Worm (Caenorhabditis elegans): ENCODE results near the gene sel-5.

The sel-5 gene

DNA sequence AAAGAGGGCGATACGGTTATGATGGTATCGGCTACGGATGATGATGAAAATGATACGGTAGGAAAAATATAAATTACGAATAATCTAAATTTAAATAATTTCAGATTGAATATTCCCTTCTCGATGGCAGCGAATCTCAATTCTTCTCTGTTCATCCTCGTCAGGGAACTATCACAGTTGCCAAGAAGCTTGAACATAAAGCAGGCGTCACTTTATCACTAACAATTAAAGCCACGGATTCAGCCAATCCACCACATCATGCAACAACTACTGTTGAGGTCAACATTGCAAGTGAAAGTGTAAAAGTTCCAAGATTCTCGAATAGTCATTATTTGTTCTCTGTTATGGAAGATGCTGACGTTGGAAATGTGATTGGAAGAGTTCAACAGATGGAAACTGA lies 47.3 kb downstream of the sel-5 start:
- no peak for TF ChIP-seq unc-86 (tag; optimal IDR thresholded peaks at IDR 0.05)
- TF ChIP-seq unc-62 (GFP tag; optimal IDR thresholded peaks at IDR 0.05) = no peak
- no peak for TF ChIP-seq nhr-84 (tag; optimal IDR thresholded peaks at IDR 0.05)
- no peak for TF ChIP-seq hlh-4 (tag; optimal IDR thresholded peaks at IDR 0.05)
- TF ChIP-seq nhr-12 (tag; optimal IDR thresholded peaks at IDR 0.05) = no peak
- TF ChIP-seq fkh-10 (GFP tag; optimal IDR thresholded peaks at IDR 0.05) = no peak
- TF ChIP-seq nhr-47 (tag; optimal IDR thresholded peaks at IDR 0.05) = no peak
- TF ChIP-seq fkh-8 (tag; optimal IDR thresholded peaks at IDR 0.05) = no peak
- TF ChIP-seq C34B4.2 (tag; optimal IDR thresholded peaks at IDR 0.05) = no peak
- no peak for TF ChIP-seq ces-1 (GFP tag; optimal IDR thresholded peaks at IDR 0.05)
- TF ChIP-seq efl-1 (optimal IDR thresholded peaks at IDR 0.05) = no peak
- peak in 1 of 2 experiments; percentile 34 for TF ChIP-seq efl-1 (GFP tag; optimal IDR thresholded peaks at IDR 0.05 in 1 of 2)
- TF ChIP-seq ama-1 (optimal IDR thresholded peaks at IDR 0.05) = no peak
- peak; percentile 46 for TF ChIP-seq nhr-85 (tag)
- TF ChIP-seq unc-30 (tag; optimal IDR thresholded peaks at IDR 0.05) = no peak
- no peak for TF ChIP-seq irx-1 (tag; optimal IDR thresholded peaks at IDR 0.05)
- no peak for TF ChIP-seq lsy-2 (tag; optimal IDR thresholded peaks at IDR 0.05)

DNA sequence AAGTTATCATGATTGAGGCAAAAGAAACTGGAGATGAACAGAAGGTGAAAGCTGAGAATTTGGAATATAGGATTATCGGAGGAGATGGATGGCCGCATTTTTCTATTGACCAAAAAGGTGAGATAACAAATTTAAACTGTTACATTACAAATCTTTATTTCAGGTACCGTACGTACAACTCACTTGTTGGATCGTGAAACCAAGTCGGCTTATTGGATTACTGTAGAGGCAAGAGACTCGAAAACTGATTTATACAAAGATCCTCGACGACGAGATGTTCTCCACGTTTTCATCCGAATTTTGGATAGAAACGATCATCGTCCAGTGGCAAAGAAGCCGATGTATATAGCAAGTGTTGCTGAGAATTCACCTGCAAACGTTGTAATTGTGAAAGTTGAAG lies 52.2 kb downstream of the sel-5 start:
- TF ChIP-seq ceh-90 (tag; optimal IDR thresholded peaks at IDR 0.05) (no peak), ztf-11 (tag; optimal IDR thresholded peaks at IDR 0.05) (no peak), swsn-7 (tag; optimal IDR thresholded peaks at IDR 0.05) (no peak), elt-3 (tag; optimal IDR thresholded peaks at IDR 0.05) (no peak)

DNA sequence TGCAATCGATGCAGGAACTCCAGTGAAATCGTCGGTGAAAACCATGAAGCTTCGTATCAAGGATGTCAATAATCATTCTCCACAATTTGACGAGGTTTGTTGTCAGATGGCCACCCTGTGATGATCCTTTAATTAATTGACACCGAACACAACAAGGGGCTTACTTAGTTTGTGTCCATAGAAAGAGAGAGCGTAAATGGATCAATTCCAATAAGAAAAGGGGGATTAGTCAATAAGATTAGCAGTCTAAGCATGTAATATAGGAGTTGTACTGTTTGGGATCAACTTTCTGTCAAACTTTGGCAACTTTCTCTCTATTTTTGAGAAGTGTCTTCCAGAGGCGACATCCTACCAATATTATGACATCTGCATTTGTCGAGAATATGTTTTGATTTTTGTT lies 54.2 kb downstream of the sel-5 start:
- TF ChIP-seq lin-39 (tag; optimal IDR thresholded peaks at IDR 0.05) (no peak), sup-37 (GFP tag; optimal IDR thresholded peaks at IDR 0.05) (no peak), pag-3 (tag; optimal IDR thresholded peaks at IDR 0.05; ENCODE audit: borderline replicate concordance, insufficient read depth) (no peak), snu-23 (GFP tag; optimal IDR thresholded peaks at IDR 0.05) (no peak), xbp-1 (tag; optimal IDR thresholded peaks at IDR 0.05) (no peak), nhr-28 (tag; optimal IDR thresholded peaks at IDR 0.05) (no peak), ztf-4 (tag; optimal IDR thresholded peaks at IDR 0.05) (no peak), zag-1 (tag; optimal IDR thresholded peaks at IDR 0.05) (no peak), nhr-71 (tag; optimal IDR thresholded peaks at IDR 0.05) (no peak), nhr-77 (tag; optimal IDR thresholded peaks at IDR 0.05) (no peak), nhr-47 (tag; optimal IDR thresholded peaks at IDR 0.05) (no peak), efl-3 (GFP tag; optimal IDR thresholded peaks at IDR 0.05) (no peak)

DNA sequence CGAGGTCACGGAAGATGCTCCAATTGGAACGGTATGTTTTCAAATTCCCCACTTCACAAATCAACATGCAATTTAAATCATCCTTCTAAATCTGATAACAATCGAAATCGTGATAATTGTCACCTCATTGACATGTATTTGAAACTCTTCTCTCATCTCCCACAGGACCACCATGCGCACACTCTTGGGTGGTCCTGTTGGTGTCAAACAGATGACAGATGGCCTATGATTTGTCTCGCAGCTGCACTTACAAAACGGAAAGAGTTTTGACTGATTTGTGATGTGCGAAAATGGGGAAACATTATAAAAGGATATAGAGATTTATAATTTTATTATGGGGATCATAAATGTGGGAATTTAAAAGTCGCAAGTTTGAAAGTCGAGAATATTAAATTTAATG lies 54.8 kb downstream of the sel-5 start:
- TF ChIP-seq elt-2 (tag; optimal IDR thresholded peaks at IDR 0.05) (no peak), Y116A8C.19 (tag; optimal IDR thresholded peaks at IDR 0.05; ENCODE audit: borderline replicate concordance) (no peak), lin-14 (GFP tag; optimal IDR thresholded peaks at IDR 0.05) (peak; percentile 27)
